Fruit fly (Drosophila melanogaster): Measurements from ENCODE around the gene CG18754.

The CG18754 gene

dm6 chr3R:23722680-23723372 lies 39.0 kb downstream of the CG18754 start, which contains the start of gene CG10365 (continued):
- TF ChIP-seq kni (GFP tag; optimal IDR thresholded peaks at IDR 0.05): no peak
- peak; percentile 74 for TF ChIP-seq onecut (GFP tag; IDR thresholded peaks at IDR 0.05)
- no peak for TF ChIP-seq CG4854 (GFP tag; optimal IDR thresholded peaks at IDR 0.05)
- no peak for TF ChIP-seq Dfd (GFP tag; optimal IDR thresholded peaks at IDR 0.05)
- TF ChIP-seq CG11723 (GFP tag; optimal IDR thresholded peaks at IDR 0.05): no peak
- TF ChIP-seq slbo (GFP tag; IDR thresholded peaks at IDR 0.05): peak; percentile 94
- TF ChIP-seq CG4820 (GFP tag; optimal IDR thresholded peaks at IDR 0.05): peak; percentile 49
- TF ChIP-seq CG8089 (GFP tag; optimal IDR thresholded peaks at IDR 0.05): no peak
- TF ChIP-seq zf30C (GFP tag; optimal IDR thresholded peaks at IDR 0.05): peak; percentile 59
- TF ChIP-seq ase (GFP tag; IDR thresholded peaks at IDR 0.05): peak; percentile 58; the same call in 1 of the 3 replicates
- TF ChIP-seq Vsx1 (GFP tag; optimal IDR thresholded peaks at IDR 0.05): peak; percentile 43
- TF ChIP-seq maf-S (GFP tag; optimal IDR thresholded peaks at IDR 0.05): no peak
- no peak for TF ChIP-seq Bgb (GFP tag; IDR thresholded peaks at IDR 0.05; ENCODE audit: partially characterized antibody)
- peak in 1 of 2 experiments; percentile 13 for TF ChIP-seq insv (GFP tag; optimal IDR thresholded peaks at IDR 0.05)
- no peak for TF ChIP-seq CG2202 (tag; optimal IDR thresholded peaks at IDR 0.05)
- no peak for TF ChIP-seq CHES-1-like (GFP tag; optimal IDR thresholded peaks at IDR 0.05)
- TF ChIP-seq CG3407 (GFP tag; optimal IDR thresholded peaks at IDR 0.05): peak; percentile 54
- peak; percentile 85 for TF ChIP-seq CG6683 (GFP tag; optimal IDR thresholded peaks at IDR 0.05)
- TF ChIP-seq ash1 (GFP tag; optimal IDR thresholded peaks at IDR 0.05): no peak
- TF ChIP-seq amos (GFP tag; IDR thresholded peaks at IDR 0.05; ENCODE audit: partially characterized antibody): no peak
- TF ChIP-seq br (optimal IDR thresholded peaks at IDR 0.05): no peak
- 0 out of 2 replicates have a peak, but pooled peaks have one; percentile 50 for TF ChIP-seq cas (GFP tag; IDR thresholded peaks at IDR 0.05)
- no peak for TF ChIP-seq Myb (GFP tag; optimal IDR thresholded peaks at IDR 0.05)
- no peak for TF ChIP-seq dm (GFP tag; optimal IDR thresholded peaks at IDR 0.05)
- no peak for TF ChIP-seq CG30020 (tag; optimal IDR thresholded peaks at IDR 0.05)
- peak; percentile 63; the same call in 1 of the 2 replicates for TF ChIP-seq CG5953 (GFP tag; IDR thresholded peaks at IDR 0.05)
- peak; percentile 61 for TF ChIP-seq zen (tag; optimal IDR thresholded peaks at IDR 0.05)
- no peak for TF ChIP-seq bigmax (GFP tag; optimal IDR thresholded peaks at IDR 0.05)
- TF ChIP-seq Mes4 (GFP tag; optimal IDR thresholded peaks at IDR 0.05): no peak
- TF ChIP-seq Nf-YA (GFP tag; IDR thresholded peaks at IDR 0.05): peak; percentile 82
- 0 out of 2 replicates have a peak, but pooled peaks have one; percentile 13 for TF ChIP-seq bbx (GFP tag; IDR thresholded peaks at IDR 0.05; ENCODE audit: partially characterized antibody)
- peak; percentile 76 for TF ChIP-seq CG12155 (GFP tag; optimal IDR thresholded peaks at IDR 0.05)
- TF ChIP-seq Gsc (GFP tag; IDR thresholded peaks at IDR 0.05): no peak
- no peak for TF ChIP-seq hbn (GFP tag; IDR thresholded peaks at IDR 0.05; ENCODE audit: partially characterized antibody)
- TF ChIP-seq jumu (GFP tag; optimal IDR thresholded peaks at IDR 0.05): no peak
- TF ChIP-seq CG7357 (GFP tag; IDR thresholded peaks at IDR 0.05): peak; percentile 76
- peak; percentile 38 for TF ChIP-seq Hsf (GFP tag; optimal IDR thresholded peaks at IDR 0.05)
- peak; percentile 72 for TF ChIP-seq org-1 (GFP tag; optimal IDR thresholded peaks at IDR 0.05)
- no peak for TF ChIP-seq CG6791 (GFP tag; IDR thresholded peaks at IDR 0.05; ENCODE audit: partially characterized antibody)
- TF ChIP-seq gcm2 (GFP tag; optimal IDR thresholded peaks at IDR 0.05): no peak
- no peak for TF ChIP-seq CG4360 (GFP tag; IDR thresholded peaks at IDR 0.05)
- peak; percentile 64 for TF ChIP-seq CG8281 (tag; optimal IDR thresholded peaks at IDR 0.05)
- no peak for TF ChIP-seq CG30431 (GFP tag; optimal IDR thresholded peaks at IDR 0.05)
- TF ChIP-seq esg (GFP tag; conservative IDR thresholded peaks at IDR 0.05): peak; percentile 86
- TF ChIP-seq Lpt (GFP tag; optimal IDR thresholded peaks at IDR 0.05): no peak
- peak; percentile 80 for TF ChIP-seq CG9817 (tag; optimal IDR thresholded peaks at IDR 0.05)
- no peak for TF ChIP-seq Atf-2 (GFP tag; optimal IDR thresholded peaks at IDR 0.05)
- peak; percentile 87 for TF ChIP-seq CG15011 (GFP tag; optimal IDR thresholded peaks at IDR 0.05)
- no peak for TF ChIP-seq aop (GFP tag; IDR thresholded peaks at IDR 0.05)
- TF ChIP-seq GATAe (GFP tag; conservative IDR thresholded peaks at IDR 0.05): peak; percentile 30; the same call in 1 of the 2 replicates
